Fruit fly (Drosophila melanogaster): ENCODE measurements around the gene CG8097.

The CG8097 gene

DNA sequence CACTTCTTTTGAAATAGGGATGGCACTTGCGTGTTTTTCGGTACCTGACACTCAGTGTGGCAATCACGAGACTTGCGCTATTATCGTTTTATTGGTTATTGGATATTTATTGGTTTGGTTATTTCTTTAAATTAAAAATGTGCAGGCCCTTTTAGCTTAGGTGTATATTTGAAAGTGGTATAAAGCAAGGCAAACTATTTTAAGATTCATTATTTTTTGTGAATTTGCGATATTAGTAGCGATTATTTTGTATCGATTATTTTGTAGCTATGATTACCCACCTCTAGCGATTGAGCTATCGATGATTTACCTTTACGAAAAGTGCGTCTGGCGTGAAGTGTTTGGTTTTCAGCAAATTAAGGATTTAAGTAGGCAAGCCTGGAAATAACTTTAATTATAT, at the start of gene CG8097, which contains the start of gene CG9215:
CG8097 (plus strand) TSS at position 307 of the 400 bp plus-strand sequence.
CG9215 (minus strand) TSS at position 22 of the 400 bp plus-strand sequence.
- TF ChIP-seq noc (tag; optimal IDR thresholded peaks at IDR 0.05) = peak; percentile 53

DNA sequence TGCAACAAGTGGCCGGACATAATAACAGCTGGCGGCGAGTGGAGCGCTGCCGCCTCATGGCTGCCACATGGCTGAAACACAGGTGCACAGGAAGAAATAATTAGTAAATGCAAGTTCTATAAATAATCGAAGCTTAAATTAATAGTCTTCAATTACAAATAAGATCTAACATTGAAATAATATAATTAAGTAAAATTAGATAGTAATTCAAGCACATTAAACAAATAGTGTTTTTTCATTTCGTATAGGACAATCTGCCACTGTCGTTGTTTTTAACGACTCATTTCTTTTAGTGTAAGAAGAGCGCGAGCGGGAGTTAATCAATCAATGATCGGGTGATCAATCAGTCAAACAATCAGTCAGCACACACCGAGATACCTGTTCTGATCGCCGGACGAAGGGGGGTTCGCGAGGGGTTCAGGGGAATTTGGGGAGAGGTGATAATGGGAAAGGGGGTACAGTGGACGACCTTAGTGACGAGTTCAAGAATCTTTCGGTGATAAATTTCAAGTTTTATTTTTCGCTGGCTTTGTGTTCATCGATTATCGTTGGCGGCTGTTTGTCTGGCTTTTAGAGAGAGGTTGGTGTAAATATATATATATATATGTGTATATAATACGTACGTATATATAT, 43.0 kb upstream of the CG8097 start:
- TF ChIP-seq noc (tag; optimal IDR thresholded peaks at IDR 0.05) = no peak

DNA sequence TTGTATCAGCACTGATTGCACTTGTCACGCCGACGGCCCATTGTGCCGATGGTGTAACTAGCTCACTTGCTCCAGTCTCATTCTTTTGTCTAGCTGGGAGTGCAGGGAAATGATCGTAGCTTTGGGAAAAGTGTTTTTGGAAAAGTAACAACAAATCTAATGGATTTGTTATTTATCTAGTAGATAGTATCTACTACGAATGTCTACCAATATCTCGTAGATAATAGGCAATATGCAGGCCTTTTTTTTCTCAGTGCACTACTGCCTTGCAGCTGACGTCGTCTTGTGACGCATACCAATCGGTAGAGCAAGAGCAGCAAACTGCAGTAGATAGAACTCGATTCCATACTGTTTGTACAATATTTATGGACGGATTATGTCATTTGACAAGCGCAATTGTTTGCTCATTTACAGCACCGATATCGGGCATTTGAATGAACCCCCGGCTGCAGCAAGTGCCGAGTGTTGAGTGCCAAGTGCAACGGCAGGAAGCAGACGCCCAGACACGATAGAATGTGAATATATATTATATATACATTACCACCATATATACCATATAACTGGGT, 39.4 kb upstream of the CG8097 start:
- no peak for TF ChIP-seq noc (tag; optimal IDR thresholded peaks at IDR 0.05)

DNA sequence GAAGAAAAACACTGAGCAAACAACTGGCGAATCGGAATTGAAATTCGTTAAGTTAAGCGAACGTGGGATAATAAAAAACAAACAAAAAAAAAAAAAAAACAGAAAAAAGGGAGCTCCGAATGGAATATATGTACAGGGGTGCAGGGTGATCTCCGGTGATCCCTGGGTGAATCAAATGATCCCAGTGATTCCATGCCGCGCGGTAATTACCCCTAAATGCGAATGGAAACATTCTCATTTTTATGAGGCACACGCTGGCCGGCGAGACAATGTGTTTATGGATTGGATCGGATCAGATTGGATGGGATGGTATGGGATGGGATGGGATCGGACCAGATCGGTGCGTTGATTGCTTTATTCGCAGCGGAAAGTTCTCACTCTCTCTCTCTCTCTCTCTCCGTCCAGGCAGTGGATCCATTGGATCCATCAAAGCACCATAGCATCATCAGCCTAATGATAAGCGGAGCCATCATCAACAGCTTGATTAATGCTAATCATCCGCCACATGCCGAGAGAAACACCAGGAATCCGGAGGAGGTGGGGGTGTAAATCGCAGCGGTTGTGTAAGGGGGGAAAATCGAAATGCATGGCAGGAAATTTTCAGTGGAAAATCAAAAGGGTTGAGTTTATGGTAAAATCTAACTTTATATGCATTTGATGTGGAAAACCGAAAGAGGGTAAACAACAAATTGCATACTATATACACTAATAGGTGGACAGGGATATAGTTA, 37.3 kb upstream of the CG8097 start:
- TF ChIP-seq noc (tag; optimal IDR thresholded peaks at IDR 0.05) = no peak

DNA sequence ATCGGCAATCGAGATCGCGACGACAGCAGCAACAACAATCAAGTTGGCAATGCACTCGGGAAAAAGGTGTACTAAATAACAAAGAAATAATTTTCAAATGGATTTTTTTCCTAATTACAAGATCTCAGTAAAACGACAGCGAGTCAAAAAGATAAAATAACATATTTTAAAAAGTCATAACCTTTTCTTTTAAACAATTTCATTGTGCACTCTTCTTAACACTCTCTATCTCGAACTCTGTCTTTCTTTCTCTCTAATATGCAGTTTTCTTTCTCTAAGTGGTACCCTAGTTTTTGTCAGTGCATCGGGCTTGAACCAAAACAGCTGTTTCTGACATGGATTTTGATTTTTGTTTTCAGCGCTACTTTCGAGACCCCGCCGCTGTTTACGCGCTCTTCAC, 33.9 kb upstream of the CG8097 start:
- TF ChIP-seq noc (tag; optimal IDR thresholded peaks at IDR 0.05) = peak; percentile 65

DNA sequence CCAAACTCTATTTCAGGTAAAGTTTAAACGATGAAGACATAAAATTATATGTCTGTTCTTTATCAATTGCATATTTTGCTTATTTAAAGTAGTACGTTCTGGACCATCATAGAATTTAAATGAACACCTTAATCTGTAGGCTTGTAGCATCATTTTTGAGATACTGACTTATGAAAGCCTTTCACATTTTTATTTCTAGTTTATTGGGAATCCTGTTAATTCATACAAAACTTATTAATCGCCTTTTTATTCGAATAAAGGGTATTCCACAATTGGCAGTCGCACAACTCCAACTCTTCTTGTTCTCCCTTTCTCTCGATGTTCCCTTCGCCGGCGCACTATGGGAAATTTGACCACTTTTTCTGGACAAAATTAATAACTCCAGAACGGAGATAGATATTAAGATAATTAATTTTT, 30.5 kb upstream of the CG8097 start:
- TF ChIP-seq noc (tag; optimal IDR thresholded peaks at IDR 0.05) = no peak

DNA sequence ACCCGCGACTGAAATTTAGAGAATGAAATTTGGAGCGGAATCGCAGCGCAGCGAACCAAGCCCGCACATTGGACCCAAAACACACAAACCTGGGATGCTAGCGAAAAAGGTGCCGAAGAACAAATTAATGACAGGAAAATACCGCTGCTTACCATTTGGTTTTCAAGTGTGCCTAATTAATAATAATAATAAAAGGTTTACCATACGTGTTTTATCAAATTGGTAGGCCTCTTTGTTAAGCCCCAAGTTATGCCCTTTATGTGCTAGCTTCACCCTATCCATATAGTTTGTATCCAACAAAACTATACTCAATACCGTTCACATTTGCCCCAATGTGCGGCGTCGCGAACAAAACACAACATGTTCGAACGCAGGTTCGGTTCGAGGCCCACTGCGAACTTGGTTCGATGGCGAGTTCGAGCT, 28.7 kb upstream of the CG8097 start, which contains the start of gene Ac13E:
Ac13E (minus strand) TSS at position 23 of the 423 bp plus-strand sequence.
- TF ChIP-seq noc (tag; optimal IDR thresholded peaks at IDR 0.05) = peak; percentile 79

DNA sequence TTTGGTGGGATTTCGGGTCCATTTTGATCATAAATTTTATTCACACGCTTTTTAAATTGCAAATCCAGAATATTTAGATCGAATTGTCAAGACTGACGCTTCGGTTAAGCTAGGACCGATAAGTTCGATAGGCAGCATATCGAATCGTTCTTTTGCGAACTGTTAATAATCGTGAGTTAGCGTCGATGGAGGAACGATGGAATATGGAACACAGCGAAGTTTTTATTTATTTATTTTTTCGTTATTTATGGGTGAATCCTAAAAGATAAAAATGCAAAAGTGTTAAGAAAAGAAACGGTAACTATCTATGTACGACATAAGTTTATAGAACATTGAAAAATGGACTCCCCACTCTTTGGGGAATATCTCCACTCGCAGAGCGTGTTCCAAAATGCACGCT, 27.0 kb upstream of the CG8097 start, which contains the start of gene CG42300:
CG42300 (minus strand) TSS at position 101 of the 400 bp plus-strand sequence.
- no peak for TF ChIP-seq noc (tag; optimal IDR thresholded peaks at IDR 0.05)

DNA sequence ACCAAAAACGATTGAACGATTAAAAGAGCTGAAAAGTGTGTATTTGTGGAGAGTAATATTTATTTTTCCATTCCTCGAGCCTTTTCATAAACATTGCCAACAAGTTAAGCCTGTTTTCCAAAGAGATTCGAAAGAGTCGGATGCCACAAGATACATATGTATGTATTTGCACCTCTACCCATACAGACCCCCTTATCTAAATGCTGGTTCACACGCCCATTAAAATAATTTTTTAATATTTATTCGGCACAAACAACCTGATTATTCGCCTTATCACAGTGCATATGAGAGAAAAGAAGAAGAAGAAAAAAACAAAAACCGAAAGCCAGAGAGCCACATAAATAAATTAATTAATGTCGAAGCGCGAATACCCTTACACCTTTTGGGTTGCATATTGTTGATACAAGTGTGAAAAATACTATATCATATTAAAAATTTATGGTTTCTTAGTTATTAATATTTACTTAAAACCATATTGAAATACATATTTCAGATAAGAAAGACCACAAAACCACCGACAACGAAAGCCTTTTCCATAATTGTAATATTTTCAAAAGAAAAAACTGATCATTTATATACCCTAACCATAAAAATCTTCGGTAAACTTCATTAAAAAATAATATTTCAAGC, 14.5 kb upstream of the CG8097 start:
- TF ChIP-seq noc (tag; optimal IDR thresholded peaks at IDR 0.05) = peak; percentile 11

DNA sequence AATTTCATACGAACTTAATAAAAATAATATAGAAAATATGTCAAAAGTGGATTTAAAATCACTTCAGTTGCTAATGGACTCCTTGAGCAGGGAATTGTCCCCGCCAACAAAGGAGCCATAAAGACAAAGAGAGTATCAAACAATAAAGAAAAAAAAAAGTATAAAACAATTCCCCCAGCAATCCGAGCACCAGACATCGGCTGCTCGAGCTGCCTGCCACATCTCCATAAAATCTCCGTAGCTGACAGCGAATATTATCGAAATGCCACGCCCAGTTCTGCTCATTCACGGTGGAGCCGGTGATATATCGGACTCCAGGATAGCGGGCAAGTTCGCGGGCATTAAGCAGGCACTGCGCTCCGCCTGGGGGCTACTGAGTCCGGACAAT, 14.0 kb upstream of the CG8097 start, which contains the start of gene CG7860:
CG7860 (plus strand) TSS at position 11 of the 388 bp plus-strand sequence.
- no peak for TF ChIP-seq noc (tag; optimal IDR thresholded peaks at IDR 0.05)

DNA sequence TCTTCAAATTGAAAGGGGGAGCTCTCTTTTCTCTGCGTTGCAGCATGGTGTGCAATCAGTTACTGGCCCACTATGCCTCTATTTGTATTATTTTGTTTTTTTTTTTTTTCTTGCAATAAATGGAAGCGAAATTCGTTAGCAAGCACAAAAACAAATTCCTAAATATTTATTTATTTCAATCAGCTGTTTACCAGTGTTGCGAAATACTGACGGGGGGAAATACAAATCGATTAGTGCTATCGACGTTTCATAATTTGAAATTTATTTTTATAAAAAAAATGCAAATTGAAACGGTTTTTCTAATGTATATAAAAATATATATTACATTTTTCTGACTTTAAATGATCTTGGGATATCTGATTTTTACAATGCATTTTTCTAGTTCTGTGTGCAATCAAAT, 11.0 kb upstream of the CG8097 start, which contains the start of gene CG15643:
CG15643 (minus strand) TSS at position 211 of the 400 bp plus-strand sequence.
- TF ChIP-seq noc (tag; optimal IDR thresholded peaks at IDR 0.05) = no peak

DNA sequence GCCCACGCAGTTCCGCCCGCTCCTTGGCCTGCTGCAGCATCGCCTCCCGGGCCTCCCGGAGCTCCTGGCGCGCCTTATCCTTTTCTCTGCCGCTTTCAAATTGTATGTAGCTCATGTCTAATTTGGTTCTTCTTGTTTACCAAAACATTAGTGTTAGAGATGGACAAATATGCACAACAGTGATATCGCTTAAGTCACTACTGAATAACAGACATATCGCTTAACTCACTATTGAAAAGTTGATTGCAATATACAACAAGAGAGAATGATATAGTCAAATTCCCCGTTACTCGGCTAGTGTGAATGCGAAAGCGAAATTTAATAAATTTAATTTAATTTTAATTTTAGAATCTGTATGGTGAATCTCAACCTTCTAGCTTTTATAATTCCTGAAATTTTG, 8.6 kb upstream of the CG8097 start, which contains the start of gene CG9213:
CG9213 (minus strand) TSS at position 152 of the 400 bp plus-strand sequence.
- no peak for TF ChIP-seq noc (tag; optimal IDR thresholded peaks at IDR 0.05)

DNA sequence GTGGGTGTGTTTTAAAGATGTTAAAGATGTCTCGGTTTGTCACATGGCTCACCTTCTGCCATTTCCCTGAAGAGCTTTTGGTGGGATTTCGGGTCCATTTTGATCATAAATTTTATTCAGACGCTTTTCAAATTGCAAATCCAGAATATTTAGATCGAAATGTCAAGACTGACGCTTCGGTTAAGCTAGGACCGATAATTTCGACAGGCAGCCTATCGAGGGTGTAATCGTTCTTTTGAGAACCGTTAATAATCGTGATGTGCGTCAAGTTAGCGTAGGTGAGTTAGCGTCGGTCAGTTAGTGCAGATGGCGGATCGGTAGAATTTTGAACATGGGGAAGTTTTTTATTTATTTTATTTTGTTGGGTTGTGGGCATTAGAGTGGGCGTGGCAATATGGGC, 7.4 kb upstream of the CG8097 start, which contains the start of gene CG42299:
CG42299 (minus strand) TSS at position 127 of the 400 bp plus-strand sequence.
- no peak for TF ChIP-seq noc (tag; optimal IDR thresholded peaks at IDR 0.05)

DNA sequence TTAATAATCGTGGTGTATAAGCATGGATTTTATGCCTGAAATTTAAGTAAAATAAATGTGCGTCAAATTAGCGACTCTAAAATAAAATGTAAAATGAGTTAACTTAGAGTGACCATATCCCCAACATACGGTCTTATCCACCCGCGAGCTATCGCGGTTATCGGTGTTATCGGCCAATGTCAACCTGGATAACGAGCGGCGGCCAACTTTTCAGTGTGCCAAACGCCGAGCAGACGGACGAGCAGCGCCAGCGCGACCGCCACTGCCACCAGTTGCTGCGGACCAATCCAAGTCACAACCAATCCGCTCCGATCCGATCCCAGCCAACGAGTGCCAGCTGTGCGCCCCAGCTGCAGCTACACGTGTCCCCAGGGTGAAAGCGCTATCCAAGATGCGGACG, 4.9 kb upstream of the CG8097 start, which contains the start of the genes cerv and CG7872:
cerv (minus strand) TSS at position 129 of the 400 bp plus-strand sequence.
CG7872 (plus strand) TSS at position 163 of the 400 bp plus-strand sequence.
- TF ChIP-seq noc (tag; optimal IDR thresholded peaks at IDR 0.05) = no peak

DNA sequence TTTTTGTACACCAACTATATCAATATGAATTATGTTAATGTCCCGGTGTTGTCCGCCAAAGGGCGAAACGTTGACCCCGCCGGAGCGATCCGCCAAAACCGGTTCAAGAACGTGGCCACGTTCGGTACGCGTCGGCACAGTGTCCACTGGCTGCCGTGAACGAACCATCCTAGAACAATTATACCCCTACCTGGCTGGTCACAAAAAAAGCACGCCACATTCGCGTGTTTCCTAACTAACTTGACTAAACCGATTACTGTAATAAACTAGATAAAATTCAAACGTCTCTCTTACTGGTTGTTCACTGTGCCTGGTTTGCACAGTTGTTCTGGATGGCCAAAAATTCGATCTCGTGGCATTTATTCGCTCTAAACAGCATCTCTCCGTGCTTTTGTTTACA, 3.4 kb upstream of the CG8097 start:
- TF ChIP-seq noc (tag; optimal IDR thresholded peaks at IDR 0.05) = peak; percentile 96

Data from whole organism, larva.